Fruit fly (Drosophila melanogaster) whole organism, embryonic: ENCODE results near the gene CG12194.

ENCODE experiments used
- Adf1 ChIP-seq: fragments of 200-800 bp; sonication (Bioruptor generic); IDR thresholded peaks from 2 replicates; pipeline ENCODE4 v1.3.6; 2022; ENCODE audit warnings: missing biosample characterization, missing genetic modification characterization
- Atf-2 ChIP-seq: fragments of 200-800 bp; sonication (Bioruptor generic); optimal IDR thresholded peaks from 2 replicates; lab custom pipeline; 2016; ENCODE audit warnings: missing biosample characterization, missing genetic modification characterization
- CG11093 ChIP-seq: fragments of 200-800 bp; sonication (Bioruptor generic); IDR thresholded peaks from 3 replicates; pipeline ENCODE4 v1.3.6; 2022; ENCODE audit warnings: missing biosample characterization, missing genetic modification characterization
- CG11723 ChIP-seq: fragments of 200-800 bp; sonication (Bioruptor generic); optimal IDR thresholded peaks from 2 replicates; lab custom pipeline; 2017; ENCODE audit warnings: missing biosample characterization, mild to moderate bottlenecking, missing genetic modification characterization
- CG1233 ChIP-seq: fragments of 200-800 bp; sonication (Bioruptor generic); optimal IDR thresholded peaks from 4 replicates; lab custom pipeline; 2018; ENCODE audit warnings: missing biosample characterization, mild to moderate bottlenecking, missing genetic modification characterization
- CG13296 ChIP-seq: fragments of 200-800 bp; sonication (Bioruptor generic); optimal IDR thresholded peaks from 3 replicates; lab custom pipeline; 2018; ENCODE audit warnings: missing biosample characterization, mild to moderate bottlenecking, missing genetic modification characterization
- CG15073 ChIP-seq: fragments of 200-800 bp; sonication (Bioruptor generic); optimal IDR thresholded peaks from 2 replicates; lab custom pipeline; 2016; ENCODE audit warnings: missing biosample characterization, missing genetic modification characterization
- CG15479 ChIP-seq: fragments of 200-800 bp; sonication (Bioruptor generic); optimal IDR thresholded peaks from 3 replicates; lab custom pipeline; 2019; ENCODE audit warnings: missing biosample characterization, mild to moderate bottlenecking, missing genetic modification characterization, moderate library complexity
- CG1603 ChIP-seq: fragments of 200-800 bp; sonication (Bioruptor generic); optimal IDR thresholded peaks from 2 replicates; lab custom pipeline; 2019; ENCODE audit warnings: missing biosample characterization, mild to moderate bottlenecking, missing genetic modification characterization, moderate library complexity
- CG17186 ChIP-seq: fragments of 200-800 bp; sonication (Bioruptor generic); optimal IDR thresholded peaks from 3 replicates; lab custom pipeline; 2017; ENCODE audit warnings: missing biosample characterization, missing genetic modification reagents, missing genetic modification characterization
- CG17612 ChIP-seq: fragments of 200-800 bp; sonication (Bioruptor generic); IDR thresholded peaks from 2 replicates; pipeline ENCODE4 v1.3.6; 2022; ENCODE audit warnings: missing biosample characterization, missing genetic modification characterization
- CG18011 ChIP-seq: fragments of 200-800 bp; sonication (Bioruptor generic); optimal IDR thresholded peaks from 2 replicates; lab custom pipeline; 2017; ENCODE audit warnings: missing biosample characterization, missing genetic modification characterization, mild to moderate bottlenecking, moderate library complexity, missing genotype
- CG18619 ChIP-seq: fragments of 200-800 bp; sonication (Bioruptor generic); optimal IDR thresholded peaks from 3 replicates; lab custom pipeline; 2017; ENCODE audit warnings: missing biosample characterization, mild to moderate bottlenecking, missing genetic modification characterization
- CG2875 ChIP-seq: fragments of 200-800 bp; sonication (Bioruptor generic); optimal IDR thresholded peaks from 2 replicates; lab custom pipeline; 2017; ENCODE audit warnings: missing biosample characterization, mild to moderate bottlenecking, missing genetic modification characterization, missing genetic modification reagents
- CG2889 ChIP-seq: fragments of 200-800 bp; sonication (Bioruptor generic); IDR thresholded peaks from 3 replicates; pipeline ENCODE4 v1.3.6; 2022; ENCODE audit warnings: missing biosample characterization, missing genetic modification characterization
- CG32532 ChIP-seq: fragments of 200-800 bp; sonication (Bioruptor generic); IDR thresholded peaks from 2 replicates; pipeline ENCODE4 v1.3.6; 2022; ENCODE audit warnings: missing biosample characterization, missing genetic modification characterization
- CG32772 ChIP-seq: fragments of 200-800 bp; sonication (Bioruptor generic); IDR thresholded peaks from 2 replicates; pipeline ENCODE4 v1.3.6; 2022; ENCODE audit warnings: missing biosample characterization, missing genetic modification characterization
- CG3847 ChIP-seq: fragments of 200-800 bp; sonication (Bioruptor generic); IDR thresholded peaks from 2 replicates; pipeline ENCODE4 v1.3.6; 2022; ENCODE audit warnings: missing biosample characterization, missing genetic modification characterization
- CG4707 ChIP-seq: fragments of 200-800 bp; sonication (Bioruptor generic); optimal IDR thresholded peaks from 2 replicates; lab custom pipeline; 2018; ENCODE audit warnings: missing biosample characterization, mild to moderate bottlenecking, missing genetic modification characterization, moderate library complexity
- CG4820 ChIP-seq: fragments of 200-800 bp; sonication (Bioruptor generic); optimal IDR thresholded peaks from 3 replicates; lab custom pipeline; 2016; ENCODE audit warnings: missing biosample characterization, missing genetic modification characterization
- CG4854 ChIP-seq: fragments of 200-800 bp; sonication (Bioruptor generic); optimal IDR thresholded peaks from 2 replicates; lab custom pipeline; 2016; ENCODE audit warnings: missing biosample characterization, missing genetic modification characterization, inconsistent platforms
- CG6854 ChIP-seq: fragments of 200-800 bp; sonication (Bioruptor generic); optimal IDR thresholded peaks from 3 replicates; lab custom pipeline; 2017; ENCODE audit warnings: missing biosample characterization, mild to moderate bottlenecking, missing genetic modification characterization
- CG9609 ChIP-seq: fragments of 200-800 bp; sonication (Bioruptor generic); optimal IDR thresholded peaks from 3 replicates; lab custom pipeline; 2016; ENCODE audit warnings: missing biosample characterization, missing genetic modification characterization
- CHES-1-like ChIP-seq: fragments of 200-800 bp; sonication (Bioruptor generic); optimal IDR thresholded peaks from 2 replicates; lab custom pipeline; 2016; ENCODE audit warnings: missing biosample characterization, missing genetic modification characterization
- CTCF ChIP-seq: fragments of 200-800 bp; sonication (Bioruptor generic); optimal IDR thresholded peaks from 2 replicates; lab custom pipeline; 2017; ENCODE audit warnings: missing biosample characterization, mild to moderate bottlenecking, missing genetic modification characterization, moderate library complexity
- CkIIα-i1 ChIP-seq: fragments of 200-800 bp; sonication (Bioruptor generic); IDR thresholded peaks from 2 replicates; pipeline ENCODE4 v1.3.6; 2022; ENCODE audit warnings: missing biosample characterization, missing genetic modification characterization
- D19B ChIP-seq: fragments of 200-800 bp; sonication (Bioruptor generic); optimal IDR thresholded peaks from 2 replicates; lab custom pipeline; 2017; ENCODE audit warnings: missing biosample characterization, mild to moderate bottlenecking, missing genetic modification characterization
- Dad ChIP-seq: fragments of 200-800 bp; sonication (Bioruptor generic); optimal IDR thresholded peaks from 3 replicates; lab custom pipeline; 2016; ENCODE audit warnings: missing biosample characterization, missing genetic modification characterization
- Dll ChIP-seq: fragments of 200-800 bp; sonication (Bioruptor generic); IDR thresholded peaks from 4 replicates; pipeline ENCODE4 v1.3.6; 2022; ENCODE audit warnings: missing biosample characterization, missing genetic modification characterization; ENCODE audit not compliant: partially characterized antibody
- ERR ChIP-seq: fragments of 200-800 bp; sonication (Bioruptor generic); optimal IDR thresholded peaks from 2 replicates; lab custom pipeline; 2016; ENCODE audit warnings: missing biosample characterization, missing genetic modification characterization
- Fer1 ChIP-seq: fragments of 200-800 bp; sonication (Bioruptor generic); optimal IDR thresholded peaks from 2 replicates; lab custom pipeline; 2017; ENCODE audit warnings: missing biosample characterization, mild to moderate bottlenecking, missing genetic modification characterization
- HLHmδ ChIP-seq: fragments of 200-800 bp; sonication (Bioruptor generic); optimal IDR thresholded peaks from 2 replicates; lab custom pipeline; 2018; ENCODE audit warnings: missing biosample characterization, mild to moderate bottlenecking, missing genetic modification characterization, moderate library complexity
- Hr78 ChIP-seq, 2 experiments: fragments of 200-800 bp in 1 of 2; fragments of >200 bp in 1 of 2; sonication (Bioruptor generic) in 1 of 2; optimal IDR thresholded peaks; 2 replicates each; lab custom pipeline; 2017 to 2019; ENCODE audit warnings: missing biosample characterization in 2 of 2, missing genetic modification characterization in 2 of 2, mild to moderate bottlenecking in 1 of 2, moderate library complexity in 1 of 2
- Jarid2 ChIP-seq: fragments of 200-800 bp; sonication (Bioruptor generic); optimal IDR thresholded peaks from 3 replicates; lab custom pipeline; 2017; ENCODE audit warnings: mild to moderate bottlenecking, missing biosample characterization, missing genetic modification reagents, missing genetic modification characterization
- Lhr ChIP-seq: fragments of 200-800 bp; sonication (Bioruptor generic); optimal IDR thresholded peaks from 3 replicates; lab custom pipeline; 2017; ENCODE audit warnings: mild to moderate bottlenecking, missing biosample characterization, missing genetic modification reagents, missing genetic modification characterization
- Rx ChIP-seq: fragments of 200-800 bp; sonication (Bioruptor generic); IDR thresholded peaks from 2 replicates; pipeline ENCODE4 v1.3.6; 2022; ENCODE audit warnings: missing biosample characterization, missing genetic modification characterization
- Scr ChIP-seq: fragments of 200-800 bp; sonication (Bioruptor generic); IDR thresholded peaks from 2 replicates; pipeline ENCODE4 v1.3.6; 2022; ENCODE audit warnings: missing biosample characterization, missing genetic modification characterization; ENCODE audit not compliant: partially characterized antibody
- Side ChIP-seq: fragments of 200-800 bp; sonication (Bioruptor generic); optimal IDR thresholded peaks from 2 replicates; lab custom pipeline; 2016; ENCODE audit warnings: missing biosample characterization, missing genetic modification characterization
- ato ChIP-seq: fragments of 200-800 bp; sonication (Bioruptor generic); IDR thresholded peaks from 2 replicates; pipeline ENCODE4 v1.3.6; 2022; ENCODE audit warnings: missing biosample characterization, missing genetic modification characterization; ENCODE audit not compliant: partially characterized antibody
- chinmo ChIP-seq: fragments of 200-800 bp; sonication (Bioruptor generic); IDR thresholded peaks from 4 replicates; pipeline ENCODE4 v1.3.6; 2022; ENCODE audit warnings: missing biosample characterization, missing genetic modification characterization; ENCODE audit not compliant: partially characterized antibody
- corto ChIP-seq: fragments of 200-800 bp; sonication (Bioruptor generic); optimal IDR thresholded peaks from 2 replicates; lab custom pipeline; 2016; ENCODE audit warnings: missing biosample characterization, mild to moderate bottlenecking, missing genetic modification characterization, moderate library complexity
- h ChIP-seq: fragments of >200 bp; optimal IDR thresholded peaks from 2 replicates; lab custom pipeline; 2017
- ken ChIP-seq: fragments of 200-800 bp; sonication (Bioruptor generic); IDR thresholded peaks from 3 replicates; pipeline ENCODE4 v1.3.6; 2022; ENCODE audit warnings: missing biosample characterization, missing genetic modification characterization
- maf-S ChIP-seq: fragments of 200-800 bp; sonication (Bioruptor generic); optimal IDR thresholded peaks from 2 replicates; lab custom pipeline; 2016; ENCODE audit warnings: missing biosample characterization, missing genetic modification characterization
- oc ChIP-seq: fragments of 200-800 bp; sonication (Bioruptor generic); optimal IDR thresholded peaks from 2 replicates; lab custom pipeline; 2018; ENCODE audit warnings: missing biosample characterization, mild to moderate bottlenecking, missing genetic modification characterization, moderate library complexity
- otp ChIP-seq: fragments of 200-800 bp; sonication (Bioruptor generic); IDR thresholded peaks from 3 replicates; pipeline ENCODE4, ENCODE4 v1.3.6; 2022; ENCODE audit warnings: missing biosample characterization, missing genetic modification characterization
- pros ChIP-seq: fragments of 200-800 bp; sonication (Bioruptor generic); optimal IDR thresholded peaks from 3 replicates; lab custom pipeline; 2019; ENCODE audit warnings: missing biosample characterization, mild to moderate bottlenecking, missing genetic modification characterization, moderate library complexity
- wek ChIP-seq: fragments of 200-800 bp; sonication (Bioruptor generic); optimal IDR thresholded peaks from 3 replicates; lab custom pipeline; 2018; ENCODE audit warnings: missing biosample characterization, mild to moderate bottlenecking, missing genetic modification characterization, moderate library complexity
- z ChIP-seq: fragments of 200-800 bp; sonication (Bioruptor generic); IDR thresholded peaks from 3 replicates; pipeline ENCODE4 v1.3.6; 2022; ENCODE audit warnings: missing biosample characterization, missing genetic modification characterization
- zen2 ChIP-seq: fragments of 200-800 bp; sonication (Bioruptor generic); IDR thresholded peaks from 3 replicates; pipeline ENCODE4 v1.3.6; 2022; ENCODE audit warnings: missing biosample characterization, missing genetic modification characterization; ENCODE audit not compliant: partially characterized antibody

The CG12194 gene

dm6 chr2L:4838494-4839320, 560 bp downstream of the CG12194 start (continued):
- TF ChIP-seq Adf1 (GFP tag; lab: Robert Waterston, UW) (no peak), CG32532 (GFP tag; lab: Robert Waterston, UW) (no peak), D19B (no peak), oc (tag; lab: Kevin White, UChicago) (peak; percentile 59), CG6854 (GFP tag; lab: Kevin White, UChicago) (no peak), CG1233 (GFP tag; lab: Kevin White, UChicago) (peak; percentile 78), CG1603 (tag; lab: Kevin White, UChicago) (no peak), CG32772 (GFP tag; lab: Robert Waterston, UW) (peak; percentile 34; the same call in 1 of the 2 replicates), Dad (GFP tag; lab: Kevin White, UChicago) (no peak), CG9609 (GFP tag; lab: Kevin White, UChicago) (no peak), CG11723 (peak; percentile 37), Lhr (GFP tag; lab: Kevin White, UChicago) (no peak), wek (GFP tag; lab: Kevin White, UChicago) (peak; percentile 63), Side (GFP tag; lab: Kevin White, UChicago) (no peak), CG2889 (GFP tag; lab: Robert Waterston, UW) (no peak), Rx (GFP tag; lab: Robert Waterston, UW) (no peak), CkIIα-i1 (no peak), maf-S (peak; percentile 10), zen2 (GFP tag; lab: Robert Waterston, UW) (no peak), CG4820 (GFP tag; lab: Kevin White, UChicago) (no peak), CG3847 (no peak), CG18619 (GFP tag; lab: Kevin White, UChicago) (no peak), CG17186 (peak; percentile 15), Dll (GFP tag; lab: Robert Waterston, UW) (no peak), CG15073 (GFP tag; lab: Kevin White, UChicago) (no peak), CG13296 (GFP tag; lab: Kevin White, UChicago) (peak; percentile 52), CG11093 (GFP tag; lab: Robert Waterston, UW) (no peak), h (no peak), ato (GFP tag; lab: Robert Waterston, UW) (no peak), Scr (GFP tag; lab: Robert Waterston, UW) (no peak), Hr78 (GFP tag; optimal IDR thresholded peaks at IDR 0.05; lab: Kevin White, UChicago) (no peak), CG2875 (GFP tag; lab: Kevin White, UChicago) (peak; percentile 68), CHES-1-like (GFP tag; lab: Kevin White, UChicago) (no peak), CG15479 (GFP tag; lab: Kevin White, UChicago) (no peak), CG17612 (GFP tag; lab: Robert Waterston, UW) (no peak), otp (GFP tag; lab: Robert Waterston, UW) (no peak), Jarid2 (no peak), ken (GFP tag; lab: Robert Waterston, UW) (no peak), HLHmδ (GFP tag; lab: Kevin White, UChicago) (no peak), pros (no peak), ERR (GFP tag; lab: Kevin White, UChicago) (no peak), chinmo (no peak), Fer1 (GFP tag; lab: Kevin White, UChicago) (peak; percentile 28), z (GFP tag; lab: Robert Waterston, UW) (no peak), Atf-2 (GFP tag; lab: Kevin White, UChicago) (peak; percentile 13), CTCF (GFP tag; lab: Kevin White, UChicago) (no peak), corto (GFP tag; lab: Kevin White, UChicago) (no peak), CG4707 (GFP tag; lab: Kevin White, UChicago) (no peak), CG18011 (GFP tag; lab: Kevin White, UChicago) (no peak), CG4854 (GFP tag; lab: Kevin White, UChicago) (no peak)
